Fruit fly (Drosophila melanogaster) whole organism, wandering third instar larva: ENCODE data around the gene swm.

ENCODE experiments used
- Abd-B ChIP-seq: fragments of >200 bp; optimal IDR thresholded peaks from 2 replicates; lab custom pipeline; 2017; ENCODE audit warnings: missing biosample characterization, missing genetic modification characterization
- CG32264 ChIP-seq: fragments of 200-800 bp; sonication (Bioruptor generic); optimal IDR thresholded peaks from 2 replicates; lab custom pipeline; 2016; ENCODE audit warnings: missing biosample characterization, missing genetic modification characterization
- CG9705 ChIP-seq: fragments of 200-800 bp; sonication (Bioruptor generic); optimal IDR thresholded peaks from 2 replicates; lab custom pipeline; 2018; ENCODE audit warnings: missing biosample characterization, mild to moderate bottlenecking, missing genetic modification characterization
- CrebA ChIP-seq: fragments of 200-800 bp; sonication (Bioruptor generic); optimal IDR thresholded peaks from 2 replicates; lab custom pipeline; 2016; ENCODE audit warnings: missing biosample characterization, mild to moderate bottlenecking, missing genetic modification characterization, borderline replicate concordance
- Dfd ChIP-seq: fragments of >200 bp; optimal IDR thresholded peaks from 2 replicates; lab custom pipeline; 2017; ENCODE audit warnings: missing biosample characterization, missing genetic modification characterization
- Dif ChIP-seq: fragments of 200-275, 200-300 bp; sonication (Bioruptor generic); optimal IDR thresholded peaks from 2 replicates; lab custom pipeline; 2018; ENCODE audit warnings: missing biosample characterization, missing genetic modification characterization; ENCODE audit not compliant: partially characterized antibody
- GATAd ChIP-seq: sonication (Bioruptor generic); optimal IDR thresholded peaks from 2 replicates; lab custom pipeline; 2016; ENCODE audit warnings: missing biosample characterization, missing genetic modification characterization
- HLH106 ChIP-seq: fragments of 200-800 bp; optimal IDR thresholded peaks from 3 replicates; lab custom pipeline; 2019; ENCODE audit warnings: missing biosample characterization, mild to moderate bottlenecking, missing genetic modification characterization, moderate library complexity
- Hnf4 ChIP-seq: fragments of 200-800 bp; sonication (Bioruptor generic); optimal IDR thresholded peaks from 2 replicates; lab custom pipeline; 2016; ENCODE audit warnings: missing biosample characterization, mild to moderate bottlenecking, missing genetic modification characterization
- Hr78 ChIP-seq: fragments of >200 bp; optimal IDR thresholded peaks from 2 replicates; lab custom pipeline; 2017; ENCODE audit warnings: missing biosample characterization, missing genetic modification characterization
- Hr83 ChIP-seq: fragments of 200-300 bp; sonication (Bioruptor generic); optimal IDR thresholded peaks from 2 replicates; lab custom pipeline; 2016; ENCODE audit warnings: missing biosample characterization, mild to moderate bottlenecking, missing genetic modification characterization, moderate library complexity; ENCODE audit not compliant: poor library complexity, severe bottlenecking
- Jra ChIP-seq: sonication (Bioruptor generic); optimal IDR thresholded peaks from 2 replicates; lab custom pipeline; 2016; ENCODE audit warnings: missing biosample characterization, missing genetic modification characterization
- Mio ChIP-seq: sonication (Bioruptor generic); optimal IDR thresholded peaks from 2 replicates; lab custom pipeline; 2016; ENCODE audit warnings: missing biosample characterization, missing genetic modification characterization
- Myc ChIP-seq: fragments of >200 bp; optimal IDR thresholded peaks from 2 replicates; lab custom pipeline; 2017
- N ChIP-seq: fragments of >200 bp; optimal IDR thresholded peaks from 2 replicates; lab custom pipeline; 2018; ENCODE audit warnings: missing biosample characterization, missing external identifiers, missing genetic modification characterization
- OdsH ChIP-seq: fragments of 200-800 bp; sonication (Bioruptor generic); optimal IDR thresholded peaks from 2 replicates; lab custom pipeline; 2016; ENCODE audit warnings: missing biosample characterization, mild to moderate bottlenecking, missing genetic modification characterization
- Rel ChIP-seq, 2 experiments: fragments of 200-800 bp; sonication (Bioruptor generic) in 1 of 2; optimal IDR thresholded peaks; 2 replicates in 1 of 2; 3 replicates in 1 of 2; lab custom pipeline; 2016 to 2019; ENCODE audit warnings: mild to moderate bottlenecking in 2 of 2, missing biosample characterization in 2 of 2, missing genetic modification characterization in 2 of 2, moderate library complexity in 1 of 2
- Sp1 ChIP-seq: fragments of 200-800 bp; sonication (Bioruptor generic); optimal IDR thresholded peaks from 3 replicates; lab custom pipeline; 2019; ENCODE audit warnings: missing biosample characterization, mild to moderate bottlenecking, missing genetic modification characterization, moderate library complexity
- Vsx2 ChIP-seq: fragments of 200-300, 225-300 bp; sonication (Bioruptor generic); optimal IDR thresholded peaks from 2 replicates; lab custom pipeline; 2018; ENCODE audit warnings: missing biosample characterization, missing genetic modification characterization; ENCODE audit not compliant: partially characterized antibody
- br ChIP-seq: fragments of 200-800 bp; sonication (Bioruptor generic); optimal IDR thresholded peaks from 2 replicates; lab custom pipeline; 2016; ENCODE audit warnings: missing biosample characterization, missing genetic modification characterization
- brk ChIP-seq: fragments of 200-800 bp; sonication (Bioruptor generic); optimal IDR thresholded peaks from 2 replicates; lab custom pipeline; 2016; ENCODE audit warnings: missing biosample characterization, mild to moderate bottlenecking, missing genetic modification characterization
- dl ChIP-seq, 2 experiments: fragments of 175-275, 200-275 bp in 1 of 2; fragments of 200-275 bp in 1 of 2; sonication (Bioruptor generic); optimal IDR thresholded peaks; lab custom pipeline; 2018; ENCODE audit warnings: mild to moderate bottlenecking in 2 of 2, missing biosample characterization in 2 of 2, missing genetic modification characterization in 2 of 2, moderate library complexity in 2 of 2; ENCODE audit not compliant: partially characterized antibody in 2 of 2, insufficient read depth in 1 of 2
- dmrt93B ChIP-seq: fragments of 200-800 bp; sonication (Bioruptor generic); optimal IDR thresholded peaks from 2 replicates; lab custom pipeline; 2018; ENCODE audit warnings: missing biosample characterization, mild to moderate bottlenecking, missing genetic modification characterization
- dsf ChIP-seq: sonication (Bioruptor generic); optimal IDR thresholded peaks from 2 replicates; lab custom pipeline; 2016; ENCODE audit warnings: missing biosample characterization, missing genetic modification characterization, borderline replicate concordance
- ey ChIP-seq: fragments of 200-800 bp; sonication (Bioruptor generic); optimal IDR thresholded peaks from 2 replicates; lab custom pipeline; 2016; ENCODE audit warnings: missing biosample characterization, missing genetic modification characterization
- foxo ChIP-seq, 2 experiments: fragments of 200-800 bp; sonication (Bioruptor generic); optimal IDR thresholded peaks; 2 replicates in 1 of 2; 3 replicates in 1 of 2; lab custom pipeline; 2016 to 2017; ENCODE audit warnings: missing biosample characterization in 2 of 2, missing genetic modification characterization in 2 of 2
- fru ChIP-seq: fragments of 200-800 bp; sonication (Bioruptor generic); optimal IDR thresholded peaks from 3 replicates; lab custom pipeline; 2016; ENCODE audit warnings: missing biosample characterization, mild to moderate bottlenecking, missing genetic modification characterization
- h ChIP-seq: fragments of 200-800 bp; sonication (Bioruptor generic); optimal IDR thresholded peaks from 3 replicates; lab custom pipeline; 2016; ENCODE audit warnings: missing biosample characterization, mild to moderate bottlenecking, missing genetic modification characterization
- jim ChIP-seq: fragments of 175-275, 200-325 bp; sonication (Bioruptor generic); optimal IDR thresholded peaks from 2 replicates; lab custom pipeline; 2016; ENCODE audit warnings: missing biosample characterization, mild to moderate bottlenecking, missing genetic modification characterization
- lola ChIP-seq: fragments of >200 bp; optimal IDR thresholded peaks from 2 replicates; lab custom pipeline; 2017; ENCODE audit warnings: missing biosample characterization, missing genetic modification characterization
- pan ChIP-seq: fragments of >200 bp; optimal IDR thresholded peaks from 2 replicates; lab custom pipeline; 2017
- psq ChIP-seq: fragments of 200-800 bp; sonication (Bioruptor generic); optimal IDR thresholded peaks from 3 replicates; lab custom pipeline; 2017; ENCODE audit warnings: missing biosample characterization, mild to moderate bottlenecking, missing genetic modification characterization, moderate library complexity
- rgr ChIP-seq: fragments of 200-800 bp; sonication (Bioruptor generic); optimal IDR thresholded peaks from 3 replicates; lab custom pipeline; 2016; ENCODE audit warnings: missing biosample characterization, mild to moderate bottlenecking, missing genetic modification characterization
- sage ChIP-seq: fragments of 200-800 bp; sonication (Bioruptor generic); optimal IDR thresholded peaks from 2 replicates; lab custom pipeline; 2016; ENCODE audit warnings: missing biosample characterization, mild to moderate bottlenecking, missing genetic modification characterization
- sv ChIP-seq: fragments of 200-800 bp; sonication (Bioruptor generic); optimal IDR thresholded peaks from 3 replicates; lab custom pipeline; 2016; ENCODE audit warnings: missing biosample characterization, missing genetic modification characterization
- tai ChIP-seq: sonication (Bioruptor generic); optimal IDR thresholded peaks from 2 replicates; lab custom pipeline; 2016; ENCODE audit warnings: missing biosample characterization, missing genetic modification characterization
- usp ChIP-seq: fragments of >200 bp; optimal IDR thresholded peaks from 2 replicates; lab custom pipeline; 2017; ENCODE audit warnings: missing biosample characterization, missing genetic modification characterization
- woc ChIP-seq: sonication (Bioruptor generic); optimal IDR thresholded peaks from 2 replicates; lab custom pipeline; 2016; ENCODE audit warnings: missing biosample characterization, mild to moderate bottlenecking, missing genetic modification characterization

Gene swm

DNA sequence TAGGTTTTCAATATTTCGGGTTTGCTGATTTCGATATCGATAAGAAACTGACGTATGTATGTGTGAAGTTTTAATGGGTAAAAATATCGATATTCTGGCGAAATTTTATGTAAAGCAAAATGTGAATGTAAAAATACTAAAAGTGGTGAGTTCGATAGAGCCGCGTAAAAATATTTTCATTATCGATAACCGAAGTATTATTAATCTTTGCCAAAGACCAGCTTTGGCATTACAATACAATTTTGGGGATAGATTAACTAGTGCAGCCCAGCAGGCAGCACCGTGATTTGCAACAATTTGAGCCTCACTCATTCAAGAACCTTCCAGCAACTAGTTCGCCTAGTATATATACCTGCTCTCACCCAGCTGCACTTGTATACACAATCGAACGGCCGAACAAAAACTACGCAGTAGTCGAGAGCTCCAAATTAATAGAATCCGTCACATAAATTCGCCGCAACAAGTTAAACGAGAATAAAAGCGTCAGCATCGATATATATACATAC is 49.3 kb downstream of the swm start:
- peak; percentile 61 for TF ChIP-seq brk
- no peak for TF ChIP-seq h (GFP tag; lab: Kevin White, UChicago)
- peak; percentile 14 for TF ChIP-seq Dif (GFP tag; lab: Kevin White, UChicago)
- TF ChIP-seq Sp1 (GFP tag; lab: Kevin White, UChicago), result peak; percentile 8

DNA sequence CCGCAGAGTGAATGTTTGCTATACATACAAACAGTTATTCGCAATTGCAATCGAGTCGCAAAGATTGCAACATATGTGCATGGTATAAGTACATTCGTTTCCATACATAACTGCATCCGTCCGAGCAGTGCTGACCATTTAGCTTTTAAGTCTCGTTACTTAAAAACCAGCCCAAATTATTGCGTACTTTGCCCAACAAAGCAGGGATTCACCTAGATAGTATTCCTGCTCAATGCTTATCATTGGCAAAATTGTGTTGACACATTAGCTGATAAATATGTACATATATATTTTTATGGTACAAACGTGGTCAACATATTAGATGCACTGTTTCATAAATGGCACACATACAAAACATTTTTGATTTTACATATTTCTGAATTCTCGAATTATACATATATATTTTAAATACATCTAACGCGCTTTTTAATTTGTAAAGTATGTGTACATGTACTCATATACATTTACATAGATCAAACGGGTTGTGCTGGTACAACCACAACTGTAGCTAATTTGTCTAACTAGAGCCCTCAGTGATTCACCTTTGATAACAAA is 50.0 kb downstream of the swm start:
- TF ChIP-seq Sp1 (GFP tag; lab: Kevin White, UChicago) (no peak), woc (GFP tag; lab: Kevin White, UChicago) (no peak), Hnf4 (GFP tag; lab: Kevin White, UChicago) (peak; percentile 14), brk (peak; percentile 57), h (GFP tag; lab: Kevin White, UChicago) (peak; percentile 19), Rel (GFP tag; optimal IDR thresholded peaks at IDR 0.05; lab: Kevin White, UChicago) (no peak), Rel (tag; optimal IDR thresholded peaks at IDR 0.05; lab: Kevin White, UChicago) (peak; percentile 96), rgr (GFP tag; lab: Kevin White, UChicago) (no peak), N (no peak), Myc (lab: Kevin White, UChicago) (peak; percentile 16)
- TF ChIP-seq, all 38 proteins: peak for 5

DNA sequence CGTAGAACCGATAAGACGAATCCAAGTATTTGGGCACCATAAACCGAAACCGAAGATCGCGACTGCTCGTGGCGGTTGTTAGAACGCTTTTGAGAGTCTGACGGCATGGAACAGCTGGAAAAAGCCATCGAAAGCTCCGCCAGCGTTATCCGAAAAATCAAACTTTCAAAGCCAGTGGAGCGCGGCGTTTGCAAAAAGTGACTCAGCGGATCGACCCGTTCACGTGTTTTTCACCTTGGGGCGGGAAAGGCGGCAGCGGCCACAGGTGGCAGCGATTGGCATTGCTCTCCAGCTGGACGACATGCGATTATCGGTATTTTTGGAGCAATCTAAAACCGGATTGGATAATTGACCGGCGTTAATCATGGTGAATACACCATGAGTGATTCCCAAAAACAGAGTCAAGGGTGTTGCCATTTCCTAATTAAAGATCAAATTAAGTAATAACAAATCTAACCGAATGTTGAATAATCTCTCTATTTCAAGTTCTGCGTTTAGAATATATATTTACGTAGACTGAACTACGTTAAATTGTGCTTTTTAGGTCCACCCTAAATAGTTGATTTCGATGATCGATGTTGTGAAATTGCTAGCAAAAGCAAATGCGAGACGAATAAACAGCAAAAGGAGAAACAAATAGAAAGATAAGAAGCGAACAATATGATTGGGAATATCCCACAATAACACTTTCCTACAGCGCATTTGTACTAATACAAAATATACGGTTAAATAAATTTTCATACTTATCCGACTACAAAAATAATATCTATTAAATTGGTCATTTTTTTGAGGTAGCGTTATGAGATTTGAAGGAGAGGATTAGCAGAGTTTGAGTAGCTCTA is 54.0 kb downstream of the swm start, which contains the start of gene CG10337:
CG10337 (minus strand) TSS at position 91 of the 842 bp plus-strand sequence.
- TF ChIP-seq Vsx2 (GFP tag; lab: Kevin White, UChicago) (no peak), Dif (GFP tag; lab: Kevin White, UChicago) (no peak), h (GFP tag; lab: Kevin White, UChicago) (peak; percentile 45), Sp1 (GFP tag; lab: Kevin White, UChicago) (peak; percentile 51), br (GFP tag; lab: Kevin White, UChicago) (peak; percentile 47), foxo (GFP tag; optimal IDR thresholded peaks at IDR 0.05; lab: Kevin White, UChicago) (peak in 1 of 2 experiments; percentile 59), Jra (GFP tag; lab: Kevin White, UChicago) (peak; percentile 60), ey (GFP tag; lab: Kevin White, UChicago) (peak; percentile 35), rgr (GFP tag; lab: Kevin White, UChicago) (peak; percentile 38), OdsH (GFP tag; lab: Kevin White, UChicago) (peak; percentile 10), jim (no peak), Dfd (GFP tag; lab: Kevin White, UChicago) (no peak), GATAd (GFP tag; lab: Kevin White, UChicago) (no peak), Rel (GFP tag; optimal IDR thresholded peaks at IDR 0.05; lab: Kevin White, UChicago) (no peak), Rel (tag; optimal IDR thresholded peaks at IDR 0.05; lab: Kevin White, UChicago) (peak; percentile 70), Abd-B (GFP tag; lab: Kevin White, UChicago) (no peak), dl (GFP tag; optimal IDR thresholded peaks at IDR 0.05; lab: Kevin White, UChicago; ENCODE audit: insufficient read depth in 1 of 2, partially characterized antibody in 2 of 2) (peak in 1 of 2 experiments; percentile 7), usp (GFP tag; lab: Kevin White, UChicago) (no peak), Mio (GFP tag; lab: Kevin White, UChicago) (no peak), CG32264 (GFP tag; lab: Kevin White, UChicago) (peak; percentile 6), psq (peak; percentile 86), dmrt93B (GFP tag; lab: Kevin White, UChicago) (no peak), Hr78 (GFP tag; lab: Kevin White, UChicago) (no peak), lola (no peak), pan (lab: Kevin White, UChicago) (no peak), Hnf4 (GFP tag; lab: Kevin White, UChicago) (no peak), brk (no peak), CG9705 (GFP tag; lab: Kevin White, UChicago) (peak; percentile 4), Hr83 (GFP tag; lab: Kevin White, UChicago) (no peak), sage (GFP tag; lab: Kevin White, UChicago) (no peak), fru (GFP tag; lab: Kevin White, UChicago) (peak; percentile 51), CrebA (GFP tag; lab: Kevin White, UChicago) (no peak), woc (GFP tag; lab: Kevin White, UChicago) (peak; percentile 14), sv (GFP tag; lab: Kevin White, UChicago) (peak; percentile 43), Myc (lab: Kevin White, UChicago) (no peak), N (no peak), dsf (GFP tag; lab: Kevin White, UChicago) (no peak), HLH106 (tag; lab: Kevin White, UChicago) (peak; percentile 23), tai (GFP tag; lab: Kevin White, UChicago) (peak; percentile 34)
